Worm (Caenorhabditis elegans): Measurements from ENCODE around the gene hpo-40.

- TF ChIP-seq ztf-23 (GFP tag; IDR thresholded peaks at IDR 0.05) (no peak), med-1 (GFP tag; optimal IDR thresholded peaks at IDR 0.05; ENCODE audit: insufficient read depth) (no peak), flt-1 (GFP tag; IDR thresholded peaks at IDR 0.05) (no peak), ztf-29 (GFP tag; IDR thresholded peaks at IDR 0.05) (no peak)
These were observed 4.0 kb downstream of the hpo-40 start, which contains the start of gene ZK856.14 for ce11 chrV:10216724-10217123.

Measured in whole organism, midembryonic.